Fruit fly (Drosophila melanogaster) whole organism, prepupa: Measurements from ENCODE around the gene ohgt.

Experiments
- CG11762 ChIP-seq: fragments of 200-800 bp; sonication (Bioruptor generic); optimal IDR thresholded peaks from 3 replicates; lab custom pipeline; 2016; ENCODE audit warnings: missing biosample characterization, missing genetic modification characterization; ENCODE audit not compliant: insufficient read depth
- CG11902 ChIP-seq: fragments of 200-800 bp; sonication (Bioruptor generic); optimal IDR thresholded peaks from 3 replicates; lab custom pipeline; 2016; ENCODE audit warnings: missing biosample characterization, missing genetic modification characterization
- CG34406 ChIP-seq: fragments of 200-800 bp; sonication (Bioruptor generic); optimal IDR thresholded peaks from 3 replicates; lab custom pipeline; 2016; ENCODE audit warnings: missing biosample characterization, missing genetic modification characterization
- CG8319 ChIP-seq: fragments of 200-800 bp; sonication (Bioruptor generic); optimal IDR thresholded peaks from 3 replicates; lab custom pipeline; 2016; ENCODE audit warnings: missing biosample characterization, missing genetic modification characterization
- Ets21C ChIP-seq: fragments of 200-800 bp; sonication (Bioruptor generic); optimal IDR thresholded peaks from 3 replicates; lab custom pipeline; 2016; ENCODE audit warnings: missing biosample characterization, missing genetic modification characterization
- OdsH ChIP-seq: fragments of 200-800 bp; sonication (Bioruptor generic); optimal IDR thresholded peaks from 3 replicates; lab custom pipeline; 2016; ENCODE audit warnings: missing biosample characterization, missing genetic modification characterization
- Sox102F ChIP-seq: fragments of 200-800 bp; sonication (Bioruptor generic); optimal IDR thresholded peaks from 2 replicates; lab custom pipeline; 2016; ENCODE audit warnings: missing biosample characterization, mild to moderate bottlenecking, missing genetic modification characterization
- Sox14 ChIP-seq: fragments of 200-800 bp; sonication (Bioruptor generic); optimal IDR thresholded peaks from 3 replicates; lab custom pipeline; 2016; ENCODE audit warnings: missing biosample characterization, missing genetic modification characterization
- eg ChIP-seq: fragments of 200-800 bp; sonication (Bioruptor generic); IDR thresholded peaks from 3 replicates; pipeline ENCODE4 v1.3.6; 2022; ENCODE audit warnings: missing biosample characterization, missing genetic modification characterization
- vri ChIP-seq: fragments of 200-800 bp; sonication (Bioruptor generic); optimal IDR thresholded peaks from 3 replicates; lab custom pipeline; 2016; ENCODE audit warnings: missing biosample characterization, mild to moderate bottlenecking, missing genetic modification characterization

dm6 chr3R:10086683-10087082 is 37.7 kb downstream of the ohgt start:
- TF ChIP-seq CG8319, result no peak
- no peak for TF ChIP-seq eg (GFP tag; lab: Robert Waterston, UW)
- no peak for TF ChIP-seq CG34406
- TF ChIP-seq OdsH (GFP tag; lab: Kevin White, UChicago), result no peak
- no peak for TF ChIP-seq CG11762 (GFP tag; lab: Kevin White, UChicago)
- no peak for TF ChIP-seq vri (GFP tag; lab: Kevin White, UChicago)
- no peak for TF ChIP-seq CG11902
- TF ChIP-seq Ets21C (GFP tag; lab: Kevin White, UChicago), result no peak
- no peak for TF ChIP-seq Sox102F (GFP tag; lab: Kevin White, UChicago)
- TF ChIP-seq Sox14, result peak; percentile 3
